Worm (Caenorhabditis elegans) whole organism, young adult: ENCODE results near the gene vha-11.

Experiments
- B0035.1 ChIP-seq: sonication (generic microtip); optimal IDR thresholded peaks from 2 replicates; lab custom pipeline; 2016; ENCODE audit warnings: missing genetic modification characterization, mild to moderate bottlenecking, missing compliant biosample characterization, missing genotype, missing genetic modification reagents
- C06A6.2 ChIP-seq: fragments of 200-800 bp; sonication (Bioruptor generic); conservative IDR thresholded peaks from 2 replicates; pipeline ENCODE4 v1.3.6; 2022; ENCODE audit warnings: missing genetic modification characterization, missing compliant biosample characterization
- F22D6.2 ChIP-seq: sonication (generic microtip); optimal IDR thresholded peaks from 2 replicates; lab custom pipeline; 2016; ENCODE audit warnings: mild to moderate bottlenecking, missing genetic modification characterization, missing compliant biosample characterization
- F23B12.7 ChIP-seq: sonication (generic microtip); optimal IDR thresholded peaks from 2 replicates; lab custom pipeline; 2017; ENCODE audit warnings: missing genetic modification characterization, mild to moderate bottlenecking, missing compliant biosample characterization, antibody characterized with exemption, moderate library complexity; ENCODE audit not compliant: insufficient read depth
- F33H1.4 ChIP-seq: fragments of 200-800 bp; sonication (Bioruptor generic); IDR thresholded peaks from 2 replicates; pipeline ENCODE4 v1.3.6; 2022; ENCODE audit warnings: missing genetic modification reagents, missing genetic modification characterization, missing compliant biosample characterization
- F49E8.2 ChIP-seq: sonication (generic microtip); optimal IDR thresholded peaks from 3 replicates; lab custom pipeline; 2017; ENCODE audit warnings: missing genetic modification characterization, mild to moderate bottlenecking, missing compliant biosample characterization, antibody characterized with exemption, moderate library complexity; ENCODE audit not compliant: insufficient read depth
- F57A8.1 ChIP-seq: fragments of 200-800 bp; sonication (Bioruptor generic); optimal IDR thresholded peaks from 2 replicates; lab custom pipeline; 2018; ENCODE audit warnings: mild to moderate bottlenecking, missing genetic modification characterization, moderate library complexity, missing compliant biosample characterization
- K11D2.4 ChIP-seq: fragments of 200-800 bp; sonication (Bioruptor generic); IDR thresholded peaks from 2 replicates; pipeline ENCODE4 v1.3.6; 2022; ENCODE audit warnings: missing genetic modification reagents, missing genetic modification characterization, missing compliant biosample characterization
- T26A5.8 ChIP-seq: sonication (generic microtip); optimal IDR thresholded peaks from 2 replicates; lab custom pipeline; 2016; ENCODE audit warnings: missing genetic modification characterization, missing compliant biosample characterization
- Y53F4B.3 ChIP-seq: fragments of 200-800 bp; sonication (Bioruptor generic); IDR thresholded peaks from 2 replicates; pipeline ENCODE4 v1.3.6; 2022; ENCODE audit warnings: missing genetic modification reagents, missing genetic modification characterization, missing compliant biosample characterization
- Y53G8AR.9 ChIP-seq: fragments of 200-800 bp; sonication (Bioruptor generic); conservative IDR thresholded peaks from 2 replicates; pipeline ENCODE4 v1.3.6; 2022; ENCODE audit warnings: missing genetic modification reagents, missing genetic modification characterization, missing compliant biosample characterization
- Y79H2A.3 ChIP-seq: fragments of 200-800 bp; sonication (Bioruptor generic); conservative IDR thresholded peaks from 2 replicates; pipeline ENCODE4 v1.3.6; 2022; ENCODE audit warnings: missing genetic modification reagents, missing genetic modification characterization, missing compliant biosample characterization
- ZK185.1 ChIP-seq: sonication (generic microtip); optimal IDR thresholded peaks from 2 replicates; lab custom pipeline; 2016; ENCODE audit warnings: mild to moderate bottlenecking, missing genetic modification characterization, missing compliant biosample characterization; ENCODE audit not compliant: poor library complexity, severe bottlenecking
- akir-1 ChIP-seq: fragments of 200-800 bp; sonication (Bioruptor generic); optimal IDR thresholded peaks from 2 replicates; lab custom pipeline; 2018; ENCODE audit warnings: mild to moderate bottlenecking, missing genetic modification characterization, moderate library complexity, missing compliant biosample characterization
- aptf-3 ChIP-seq: fragments of 200-800 bp; sonication (Bioruptor generic); IDR thresholded peaks from 2 replicates; pipeline ENCODE4 v1.3.6; 2022; ENCODE audit warnings: missing genetic modification characterization, missing compliant biosample characterization
- atf-7 ChIP-seq: sonication (generic microtip); optimal IDR thresholded peaks from 2 replicates; lab custom pipeline; 2017; ENCODE audit warnings: mild to moderate bottlenecking, missing genetic modification characterization, missing compliant biosample characterization
- attf-3 ChIP-seq: fragments of 200-800 bp; sonication (Bioruptor generic); conservative IDR thresholded peaks from 2 replicates; pipeline ENCODE4 v1.3.6; 2022; ENCODE audit warnings: missing genetic modification reagents, missing genetic modification characterization, missing compliant biosample characterization
- bed-2 ChIP-seq: fragments of 200-800 bp; sonication (Bioruptor generic); IDR thresholded peaks from 2 replicates; pipeline ENCODE4 v1.3.6; 2022; ENCODE audit warnings: missing genetic modification reagents, missing genetic modification characterization, missing compliant biosample characterization
- ceh-27 ChIP-seq: fragments of 200-800 bp; sonication (Bioruptor generic); optimal IDR thresholded peaks from 2 replicates; lab custom pipeline; 2018; ENCODE audit warnings: mild to moderate bottlenecking, missing genetic modification characterization, moderate library complexity, missing compliant biosample characterization
- ceh-58 ChIP-seq: fragments of 200-800 bp; sonication (Bioruptor generic); IDR thresholded peaks from 2 replicates; pipeline ENCODE4 v1.3.6; 2022; ENCODE audit warnings: missing genetic modification characterization, missing compliant biosample characterization
- ceh-79 ChIP-seq: sonication (generic microtip); optimal IDR thresholded peaks from 2 replicates; lab custom pipeline; 2017; ENCODE audit warnings: mild to moderate bottlenecking, missing genetic modification characterization, missing compliant biosample characterization
- chd-7 ChIP-seq: sonication (generic microtip); optimal IDR thresholded peaks from 2 replicates; lab custom pipeline; 2016; ENCODE audit warnings: mild to moderate bottlenecking, missing genetic modification characterization, moderate library complexity, missing compliant biosample characterization
- dpl-1 ChIP-seq: fragments of 150-350 bp; optimal IDR thresholded peaks from 2 replicates; lab custom pipeline; 2014; ENCODE audit warnings: missing biosample characterization, missing genetic modification reagents, missing genetic modification characterization
- egl-18 ChIP-seq: fragments of 200-800 bp; sonication (Bioruptor generic); IDR thresholded peaks from 2 replicates; pipeline ENCODE4 v1.3.6; 2022; ENCODE audit warnings: missing genetic modification reagents, missing genetic modification characterization, missing compliant biosample characterization
- egrh-3 ChIP-seq: fragments of 200-800 bp; sonication (Bioruptor generic); IDR thresholded peaks from 2 replicates; pipeline ENCODE4 v1.3.6; 2022; ENCODE audit warnings: missing genetic modification reagents, missing genetic modification characterization, missing compliant biosample characterization
- ets-4 ChIP-seq: fragments of 200-800 bp; sonication (Bioruptor generic); optimal IDR thresholded peaks from 2 replicates; lab custom pipeline; 2018; ENCODE audit warnings: mild to moderate bottlenecking, missing genetic modification characterization, missing compliant biosample characterization
- hmg-1.2 ChIP-seq: fragments of 200-800 bp; sonication (Bioruptor generic); IDR thresholded peaks from 2 replicates; pipeline ENCODE4 v1.3.6; 2022; ENCODE audit warnings: missing genetic modification reagents, missing genetic modification characterization, missing compliant biosample characterization
- hrde-1 ChIP-seq: sonication (generic microtip); optimal IDR thresholded peaks from 2 replicates; lab custom pipeline; 2016; ENCODE audit warnings: missing genetic modification characterization, mild to moderate bottlenecking, missing compliant biosample characterization, moderate library complexity, missing genotype, missing genetic modification reagents, borderline replicate concordance
- lin-35 ChIP-seq, 3 experiments: fragments of 150-350 bp in 2 of 3; sonication (generic microtip) in 1 of 3; optimal IDR thresholded peaks; 2 replicates each; lab custom pipeline; 2014 to 2018; ENCODE audit warnings: missing biosample characterization in 3 of 3, missing genetic modification characterization in 3 of 3, missing genetic modification reagents in 3 of 3
- lir-1 ChIP-seq: fragments of 200-800 bp; sonication (Bioruptor generic); conservative IDR thresholded peaks from 2 replicates; pipeline ENCODE4 v1.3.6; 2022; ENCODE audit warnings: missing genetic modification reagents, missing genetic modification characterization, missing compliant biosample characterization
- madf-10 ChIP-seq: sonication (generic microtip); optimal IDR thresholded peaks from 2 replicates; lab custom pipeline; 2016; ENCODE audit warnings: mild to moderate bottlenecking, missing genetic modification characterization, missing compliant biosample characterization
- madf-8 ChIP-seq: fragments of 200-800 bp; sonication (Bioruptor generic); conservative IDR thresholded peaks from 2 replicates; pipeline ENCODE4 v1.3.6; 2022; ENCODE audit warnings: missing genetic modification reagents, missing genetic modification characterization, missing compliant biosample characterization
- mel-28 ChIP-seq: sonication (generic microtip); optimal IDR thresholded peaks from 2 replicates; lab custom pipeline; 2016; ENCODE audit warnings: borderline replicate concordance, mild to moderate bottlenecking, missing genetic modification characterization, missing compliant biosample characterization
- nhr-120 ChIP-seq: fragments of 200-800 bp; sonication (Bioruptor generic); IDR thresholded peaks from 2 replicates; pipeline ENCODE4 v1.3.6; 2022; ENCODE audit warnings: missing genetic modification characterization, missing compliant biosample characterization
- nhr-179 ChIP-seq: sonication (generic microtip); optimal IDR thresholded peaks from 2 replicates; lab custom pipeline; 2016; ENCODE audit warnings: mild to moderate bottlenecking, missing genetic modification characterization, missing compliant biosample characterization
- nhr-27 ChIP-seq: fragments of 200-800 bp; sonication (Bioruptor generic); optimal IDR thresholded peaks from 2 replicates; lab custom pipeline; 2018; ENCODE audit warnings: mild to moderate bottlenecking, missing genetic modification characterization, moderate library complexity, missing compliant biosample characterization
- rec-8 ChIP-seq, 2 experiments: sonication (generic microtip); optimal IDR thresholded peaks; 2 replicates each; lab custom pipeline; 2016; ENCODE audit warnings: mild to moderate bottlenecking in 2 of 2, missing genetic modification characterization in 2 of 2, missing genetic modification reagents in 2 of 2, missing genotype in 2 of 2, missing biosample characterization in 1 of 2, missing compliant biosample characterization in 1 of 2, moderate library complexity in 1 of 2
- rpc-1 ChIP-seq, 2 experiments: fragments of 150-350 bp in 1 of 2; sonication (generic microtip) in 1 of 2; optimal IDR thresholded peaks; 2 replicates each; lab custom pipeline; 2014 to 2018; ENCODE audit warnings: missing biosample characterization in 1 of 2, missing genetic modification characterization in 1 of 2, missing genetic modification reagents in 1 of 2, missing genotype in 1 of 2
- snpc-3.4 ChIP-seq: sonication (generic microtip); optimal IDR thresholded peaks from 2 replicates; lab custom pipeline; 2017; ENCODE audit warnings: missing genetic modification characterization, mild to moderate bottlenecking, missing compliant biosample characterization, antibody characterized with exemption, moderate library complexity, missing genotype, missing genetic modification reagents
- tbp1 ChIP-seq: fragments of 200-800 bp; sonication (Bioruptor generic); optimal IDR thresholded peaks from 2 replicates; lab custom pipeline; 2018; ENCODE audit warnings: mild to moderate bottlenecking, missing genetic modification characterization, missing compliant biosample characterization
- tlf-1 ChIP-seq: fragments of 200-800 bp; sonication (Bioruptor generic); optimal IDR thresholded peaks from 2 replicates; lab custom pipeline; 2018; ENCODE audit warnings: mild to moderate bottlenecking, missing genetic modification characterization, missing compliant biosample characterization
- xnd-1 ChIP-seq: sonication (generic microtip); optimal IDR thresholded peaks from 2 replicates; lab custom pipeline; 2016; ENCODE audit warnings: missing genotype, missing genetic modification reagents, missing genetic modification characterization, missing compliant biosample characterization
- ztf-18 ChIP-seq: sonication (generic microtip); optimal IDR thresholded peaks from 2 replicates; lab custom pipeline; 2016; ENCODE audit warnings: missing genotype, mild to moderate bottlenecking, missing genetic modification characterization, missing compliant biosample characterization
- ztf-22 ChIP-seq: fragments of 200-800 bp; sonication (Bioruptor generic); optimal IDR thresholded peaks from 2 replicates; lab custom pipeline; 2018; ENCODE audit warnings: mild to moderate bottlenecking, missing genetic modification characterization, moderate library complexity, missing compliant biosample characterization
- ztf-25 ChIP-seq: fragments of 200-800 bp; sonication (Bioruptor generic); IDR thresholded peaks from 2 replicates; pipeline ENCODE4 v1.3.6; 2022; ENCODE audit warnings: missing genetic modification reagents, missing genetic modification characterization, missing compliant biosample characterization

Gene vha-11

ce11 chrIV:2313721-2314683 is at the start of gene vha-11 (continued):
- TF ChIP-seq xnd-1 (tag; lab: Kevin White, UChicago): no peak
- no peak for TF ChIP-seq attf-3 (GFP tag; lab: Robert Waterston, UW)
- no peak for TF ChIP-seq lir-1 (GFP tag; lab: Robert Waterston, UW)
- no peak for TF ChIP-seq ceh-58
- TF ChIP-seq aptf-3 (GFP tag; lab: Robert Waterston, UW): no peak
- no peak for TF ChIP-seq atf-7
- TF ChIP-seq madf-8 (GFP tag; lab: Robert Waterston, UW): no peak
- no peak for TF ChIP-seq tbp1 (GFP tag; lab: Kevin White, UChicago)
- no peak for TF ChIP-seq nhr-120 (GFP tag; lab: Robert Waterston, UW)
- no peak for TF ChIP-seq dpl-1 (GFP tag; lab: Kevin White, UChicago)
- TF ChIP-seq T26A5.8 (tag; lab: Kevin White, UChicago): no peak
- peak; percentile 60 for TF ChIP-seq Y53G8AR.9 (GFP tag; lab: Robert Waterston, UW)
- TF ChIP-seq F33H1.4 (GFP tag; lab: Robert Waterston, UW): no peak
- no peak for TF ChIP-seq F22D6.2 (tag; lab: Kevin White, UChicago)
- no peak for TF ChIP-seq ztf-18
- no peak for TF ChIP-seq F57A8.1 (GFP tag; lab: Kevin White, UChicago)
- no peak for TF ChIP-seq hmg-1.2 (GFP tag; lab: Robert Waterston, UW)
- no peak for TF ChIP-seq nhr-179 (tag; lab: Kevin White, UChicago)
- no peak for TF ChIP-seq C06A6.2 (GFP tag; lab: Robert Waterston, UW)
- TF ChIP-seq lin-35 (GFP tag; optimal IDR thresholded peaks at IDR 0.05; lab: Kevin White, UChicago): no peak
- TF ChIP-seq ceh-79: no peak
- no peak for TF ChIP-seq chd-7
- TF ChIP-seq egrh-3 (GFP tag; lab: Robert Waterston, UW): no peak
- TF ChIP-seq rpc-1 (optimal IDR thresholded peaks at IDR 0.05; lab: Kevin White, UChicago): no peak
- TF ChIP-seq rpc-1 (tag; optimal IDR thresholded peaks at IDR 0.05; lab: Kevin White, UChicago): no peak

DNA sequence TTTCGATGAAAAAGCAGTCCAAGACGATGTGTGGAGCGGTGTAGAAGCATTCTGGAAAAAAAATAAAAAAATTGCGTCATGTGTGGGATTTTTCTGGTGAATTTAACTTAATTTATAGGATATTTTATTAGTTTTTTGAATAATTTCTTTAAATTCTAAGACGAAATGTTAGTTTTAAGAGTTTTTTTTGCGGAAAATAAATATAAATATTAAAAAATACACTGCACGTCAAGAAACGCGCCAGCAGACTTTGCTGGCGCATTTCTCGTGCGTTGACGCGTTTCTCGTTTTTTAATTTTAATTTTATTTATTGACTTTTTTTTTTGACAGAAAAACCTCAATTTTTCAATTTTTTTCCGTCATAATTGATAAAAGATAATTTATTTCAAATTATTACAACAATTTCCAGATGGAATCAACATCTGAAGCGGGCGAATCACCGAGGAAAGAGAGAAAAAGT is 34.5 kb upstream of the vha-11 start, which contains the start of the genes ppgn-1 and tftc-1:
Gene ppgn-1 (minus strand): TSS at position 51 of the 460 bp plus-strand sequence.
Gene tftc-1 (plus strand): TSS at position 410 of the 460 bp plus-strand sequence.
- TF ChIP-seq Y53F4B.3 (GFP tag; lab: Robert Waterston, UW) (no peak), egl-18 (no peak), hrde-1 (tag; lab: Kevin White, UChicago) (no peak), Y79H2A.3 (GFP tag; lab: Robert Waterston, UW) (no peak), ztf-22 (GFP tag; lab: Kevin White, UChicago) (no peak), ets-4 (GFP tag; lab: Kevin White, UChicago) (no peak), madf-10 (tag; lab: Kevin White, UChicago) (no peak), bed-2 (GFP tag; lab: Robert Waterston, UW) (no peak), ztf-25 (GFP tag; lab: Robert Waterston, UW) (no peak), lin-35 (GFP tag; optimal IDR thresholded peaks at IDR 0.05; lab: Kevin White, UChicago) (peak in 1 of 3 experiments; percentile 50), B0035.1 (no peak), xnd-1 (tag; lab: Kevin White, UChicago) (no peak), K11D2.4 (no peak), rec-8 (tag; optimal IDR thresholded peaks at IDR 0.05; lab: Kevin White, UChicago) (no peak), nhr-27 (tag; lab: Kevin White, UChicago) (no peak), ZK185.1 (tag; lab: Kevin White, UChicago) (no peak), ceh-27 (no peak), akir-1 (no peak), lir-1 (GFP tag; lab: Robert Waterston, UW) (no peak), F49E8.2 (tag; lab: Kevin White, UChicago) (no peak), F23B12.7 (tag; lab: Kevin White, UChicago) (peak; percentile 9), snpc-3.4 (tag; lab: Kevin White, UChicago) (no peak), tlf-1 (no peak), mel-28 (tag; lab: Kevin White, UChicago) (no peak), ztf-18 (peak; percentile 92)
